Worm (Caenorhabditis elegans) whole organism, young adult: Measurements from ENCODE around the gene mgl-1.

Experiments used
- Y53G8AR.9 ChIP-seq: fragments of 200-800 bp; sonication (Bioruptor generic); conservative IDR thresholded peaks from 2 replicates; pipeline ENCODE4 v1.3.6; 2022; ENCODE audit warnings: missing genetic modification reagents, missing genetic modification characterization, missing compliant biosample characterization
- attf-5 ChIP-seq: fragments of 200-800 bp; sonication (Bioruptor generic); optimal IDR thresholded peaks from 2 replicates; lab custom pipeline; 2018; ENCODE audit warnings: mild to moderate bottlenecking, missing genetic modification characterization, missing compliant biosample characterization
- attf-6 ChIP-seq: fragments of 200-800 bp; sonication (Bioruptor generic); IDR thresholded peaks from 2 replicates; pipeline ENCODE4 v1.3.6; 2022; ENCODE audit warnings: missing genetic modification reagents, missing genetic modification characterization, missing compliant biosample characterization
- chd-7 ChIP-seq: sonication (generic microtip); optimal IDR thresholded peaks from 2 replicates; lab custom pipeline; 2016; ENCODE audit warnings: mild to moderate bottlenecking, missing genetic modification characterization, moderate library complexity, missing compliant biosample characterization
- ets-4 ChIP-seq: fragments of 200-800 bp; sonication (Bioruptor generic); optimal IDR thresholded peaks from 2 replicates; lab custom pipeline; 2018; ENCODE audit warnings: mild to moderate bottlenecking, missing genetic modification characterization, missing compliant biosample characterization
- him-1 ChIP-seq: sonication (generic microtip); optimal IDR thresholded peaks from 2 replicates; lab custom pipeline; 2016; ENCODE audit warnings: missing genotype, missing genetic modification reagents, missing genetic modification characterization, missing compliant biosample characterization
- let-526 ChIP-seq: fragments of 200-800 bp; sonication (Bioruptor generic); IDR thresholded peaks from 2 replicates; pipeline ENCODE4 v1.3.6; 2022; ENCODE audit warnings: missing genetic modification reagents, missing genetic modification characterization, missing compliant biosample characterization
- lir-1 ChIP-seq: fragments of 200-800 bp; sonication (Bioruptor generic); conservative IDR thresholded peaks from 2 replicates; pipeline ENCODE4 v1.3.6; 2022; ENCODE audit warnings: missing genetic modification reagents, missing genetic modification characterization, missing compliant biosample characterization
- mxl-1 ChIP-seq: sonication (generic microtip); optimal IDR thresholded peaks from 2 replicates; lab custom pipeline; 2016; ENCODE audit warnings: missing genetic modification characterization, missing compliant biosample characterization
- snpc-3.4 ChIP-seq: sonication (generic microtip); optimal IDR thresholded peaks from 2 replicates; lab custom pipeline; 2017; ENCODE audit warnings: missing genetic modification characterization, mild to moderate bottlenecking, missing compliant biosample characterization, antibody characterized with exemption, moderate library complexity, missing genotype, missing genetic modification reagents
- unc-62 ChIP-seq: fragments of 150-350 bp; optimal IDR thresholded peaks from 2 replicates; lab custom pipeline; 2014; ENCODE audit warnings: missing biosample characterization, missing genetic modification reagents, missing genetic modification characterization

DNA sequence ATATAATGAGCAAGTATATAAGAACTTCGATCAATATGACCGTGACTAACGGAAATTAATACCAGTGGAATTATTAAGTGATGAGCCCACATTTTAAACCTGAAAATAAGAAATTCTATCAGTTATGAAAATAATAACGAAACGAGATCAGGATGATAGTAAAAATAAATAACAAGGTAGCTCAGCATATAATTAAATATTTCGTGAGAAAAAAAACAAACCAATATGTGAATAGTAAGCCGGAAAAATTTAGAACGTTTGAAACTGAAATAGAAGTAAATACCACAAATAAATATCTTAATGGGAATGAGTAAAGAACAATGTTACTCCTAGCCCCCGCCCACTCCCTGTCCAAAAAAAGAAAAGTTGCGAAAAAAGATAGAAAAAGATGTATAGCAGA lies 32.6 kb upstream of the mgl-1 start, which contains the start of gene F19C6.3:
- no peak for TF ChIP-seq unc-62
- TF ChIP-seq lir-1 (GFP tag; lab: Robert Waterston, UW) = no peak
- TF ChIP-seq ets-4 (GFP tag; lab: Kevin White, UChicago) = no peak
- TF ChIP-seq attf-6 = no peak
- no peak for TF ChIP-seq snpc-3.4
- TF ChIP-seq let-526 (GFP tag; lab: Robert Waterston, UW) = no peak
- no peak for TF ChIP-seq attf-5 (GFP tag; lab: Kevin White, UChicago)
- TF ChIP-seq Y53G8AR.9 (GFP tag; lab: Robert Waterston, UW) = no peak
- TF ChIP-seq mxl-1 (tag; lab: Kevin White, UChicago) = no peak
- TF ChIP-seq him-1 (tag; lab: Kevin White, UChicago) = no peak
- TF ChIP-seq chd-7 (tag; lab: Kevin White, UChicago) = no peak
